Worm (Caenorhabditis elegans): Measurements from ENCODE around the gene B0496.1.

The B0496.1 gene

ce11 chrIV:7418818-7419217 is 27.3 kb upstream of the B0496.1 start, which contains the start of gene B0496.6:
Gene B0496.6, plus strand, starts transcription at chrIV:7419118.
- TF ChIP-seq tab-1 (GFP tag; IDR thresholded peaks at IDR 0.05) (no peak), T22C8.4 (GFP tag; IDR thresholded peaks at IDR 0.05) (no peak), ztf-23 (GFP tag; IDR thresholded peaks at IDR 0.05) (no peak), klf-2 (GFP tag; conservative IDR thresholded peaks at IDR 0.05) (no peak), ref-1 (GFP tag; conservative IDR thresholded peaks at IDR 0.05) (no peak), flt-1 (GFP tag; IDR thresholded peaks at IDR 0.05) (no peak), ztf-29 (GFP tag; IDR thresholded peaks at IDR 0.05) (no peak), med-1 (GFP tag; optimal IDR thresholded peaks at IDR 0.05; ENCODE audit: insufficient read depth) (no peak), cog-1 (tag; optimal IDR thresholded peaks at IDR 0.05) (no peak)

DNA sequence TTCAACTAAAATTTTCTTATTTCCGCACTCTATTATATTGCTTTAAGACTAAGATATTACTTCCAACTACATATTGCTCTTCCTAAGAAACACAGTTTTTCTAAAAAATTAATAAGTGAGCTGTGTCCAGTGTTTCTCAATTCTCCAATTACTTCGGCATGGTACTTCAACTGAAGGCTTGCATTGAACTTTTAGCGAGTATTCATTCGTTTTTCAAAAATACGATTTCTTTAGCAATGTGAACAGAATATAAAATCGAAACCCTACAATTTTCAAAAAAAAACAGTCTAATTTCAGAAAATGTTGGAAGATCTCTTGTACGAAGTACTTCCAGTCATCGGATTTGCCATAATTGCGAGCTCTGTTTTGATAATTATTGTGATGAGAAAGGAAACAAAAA is 25.2 kb upstream of the B0496.1 start, which contains the start of gene srtx-1:
TSS of gene srtx-1 (plus strand) at position 301 of the 400 bp plus-strand sequence.
- TF ChIP-seq cog-1 (tag; optimal IDR thresholded peaks at IDR 0.05) (no peak), med-1 (GFP tag; optimal IDR thresholded peaks at IDR 0.05; ENCODE audit: insufficient read depth) (no peak), ztf-29 (GFP tag; IDR thresholded peaks at IDR 0.05) (no peak), klf-2 (GFP tag; conservative IDR thresholded peaks at IDR 0.05) (no peak), ztf-23 (GFP tag; IDR thresholded peaks at IDR 0.05) (no peak), tab-1 (GFP tag; IDR thresholded peaks at IDR 0.05) (no peak)

DNA sequence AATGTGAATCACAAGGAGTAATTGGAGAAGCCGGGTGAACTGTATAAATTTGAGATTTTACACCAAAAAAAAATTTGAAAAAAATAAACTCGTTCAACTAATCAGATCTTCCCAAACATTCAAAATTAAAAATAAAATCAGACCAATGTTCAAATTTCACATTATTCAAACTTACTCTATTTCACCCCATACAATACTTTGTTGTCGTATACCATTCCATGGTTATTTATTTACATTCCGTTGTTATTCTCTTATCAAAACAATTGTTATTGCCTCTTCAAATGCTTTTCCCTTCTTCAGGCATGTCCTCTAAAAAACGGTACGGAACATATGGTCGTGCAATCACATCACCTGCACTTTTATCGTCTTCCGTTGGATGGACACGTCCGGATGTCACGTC is 21.9 kb upstream of the B0496.1 start, which contains the start of gene unc-82:
TSS of gene unc-82 (plus strand) at position 301 of the 400 bp plus-strand sequence.
- TF ChIP-seq T22C8.4 (GFP tag; IDR thresholded peaks at IDR 0.05) (no peak), ztf-23 (GFP tag; IDR thresholded peaks at IDR 0.05) (no peak), ref-1 (GFP tag; conservative IDR thresholded peaks at IDR 0.05) (no peak), klf-2 (GFP tag; conservative IDR thresholded peaks at IDR 0.05) (no peak), ztf-29 (GFP tag; IDR thresholded peaks at IDR 0.05) (no peak)

DNA sequence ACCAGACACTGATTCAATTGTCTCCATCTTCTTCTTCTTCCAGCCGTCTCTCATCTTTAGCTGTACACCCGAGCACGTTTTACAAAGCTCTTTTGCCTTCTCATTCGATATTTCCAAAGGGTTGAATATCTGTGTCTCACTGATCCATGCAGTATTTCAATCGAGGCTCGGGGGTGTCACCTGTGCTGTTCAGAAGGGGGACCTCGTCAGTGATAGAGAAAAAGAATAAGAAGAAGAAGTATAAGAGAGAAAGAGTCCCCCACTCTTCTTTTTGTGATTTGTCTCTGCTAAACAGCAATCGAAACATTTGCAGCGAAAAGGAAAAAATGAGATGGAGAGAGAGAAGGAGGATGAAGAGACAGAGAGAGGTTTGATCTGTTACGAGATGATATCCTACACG is 20.0 kb upstream of the B0496.1 start:
- TF ChIP-seq ztf-29 (GFP tag; IDR thresholded peaks at IDR 0.05), result no peak
- TF ChIP-seq flt-1 (GFP tag; IDR thresholded peaks at IDR 0.05), result no peak
- TF ChIP-seq T22C8.4 (GFP tag; IDR thresholded peaks at IDR 0.05), result no peak
- TF ChIP-seq ref-1 (GFP tag; conservative IDR thresholded peaks at IDR 0.05), result no peak

- TF ChIP-seq cog-1 (tag; optimal IDR thresholded peaks at IDR 0.05), result no peak
- no peak for TF ChIP-seq T22C8.4 (GFP tag; IDR thresholded peaks at IDR 0.05)
Observed at ce11 chrIV:7428347-7428746, 17.7 kb upstream of the B0496.1 start.

DNA sequence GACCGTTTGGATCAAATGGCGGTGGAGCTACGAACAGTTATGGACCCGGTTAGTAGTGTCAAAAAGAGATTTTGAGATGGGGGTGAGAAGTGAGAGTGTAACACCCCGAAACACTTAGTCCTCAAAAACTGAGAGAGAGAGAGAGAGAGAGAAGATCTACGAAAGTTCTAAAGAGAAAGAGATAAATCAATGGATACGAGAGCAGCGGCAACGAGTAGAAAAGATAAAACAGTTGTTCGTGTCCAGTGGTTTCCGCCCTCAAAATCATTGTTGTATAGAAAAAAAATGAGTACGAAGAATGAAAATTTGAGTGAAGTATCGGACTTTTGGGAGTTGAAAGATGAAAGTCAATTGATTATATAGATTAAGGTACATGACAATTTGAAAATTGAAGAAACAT is 17.1 kb upstream of the B0496.1 start:
- no peak for TF ChIP-seq ztf-29 (GFP tag; IDR thresholded peaks at IDR 0.05)
- no peak for TF ChIP-seq flt-1 (GFP tag; IDR thresholded peaks at IDR 0.05)
- TF ChIP-seq ztf-23 (GFP tag; IDR thresholded peaks at IDR 0.05), result no peak
- no peak for TF ChIP-seq klf-2 (GFP tag; conservative IDR thresholded peaks at IDR 0.05)
- no peak for TF ChIP-seq med-1 (GFP tag; optimal IDR thresholded peaks at IDR 0.05; ENCODE audit: insufficient read depth)
- TF ChIP-seq T22C8.4 (GFP tag; IDR thresholded peaks at IDR 0.05), result no peak
- TF ChIP-seq tab-1 (GFP tag; IDR thresholded peaks at IDR 0.05), result no peak
- no peak for TF ChIP-seq ref-1 (GFP tag; conservative IDR thresholded peaks at IDR 0.05)
- no peak for TF ChIP-seq cog-1 (tag; optimal IDR thresholded peaks at IDR 0.05)

DNA sequence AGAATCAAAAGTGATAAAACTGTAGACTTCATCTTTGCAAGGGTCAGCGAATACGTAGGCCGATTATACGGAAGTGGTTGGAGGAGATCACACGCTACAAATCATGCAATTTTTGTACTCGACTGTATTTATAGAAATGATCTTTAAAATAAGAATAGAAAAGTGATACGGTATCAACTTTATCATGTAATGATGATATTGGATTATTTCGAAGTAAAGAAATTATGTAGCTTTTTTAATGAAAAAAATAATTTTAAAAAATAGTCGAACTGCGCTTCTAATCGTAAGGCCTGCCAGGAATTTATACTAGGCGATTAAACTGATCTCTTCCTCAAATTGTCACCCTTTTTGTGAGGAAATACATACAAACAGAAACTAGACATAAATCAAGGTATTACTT is 12.2 kb upstream of the B0496.1 start, which contains the start of gene B0496.11:
TSS of gene B0496.11 (minus strand) at position 101 of the 400 bp plus-strand sequence.
- no peak for TF ChIP-seq flt-1 (GFP tag; IDR thresholded peaks at IDR 0.05)
- no peak for TF ChIP-seq cog-1 (tag; optimal IDR thresholded peaks at IDR 0.05)
- TF ChIP-seq med-1 (GFP tag; optimal IDR thresholded peaks at IDR 0.05; ENCODE audit: insufficient read depth), result no peak
- TF ChIP-seq tab-1 (GFP tag; IDR thresholded peaks at IDR 0.05), result no peak
- no peak for TF ChIP-seq klf-2 (GFP tag; conservative IDR thresholded peaks at IDR 0.05)
- TF ChIP-seq T22C8.4 (GFP tag; IDR thresholded peaks at IDR 0.05), result no peak

DNA sequence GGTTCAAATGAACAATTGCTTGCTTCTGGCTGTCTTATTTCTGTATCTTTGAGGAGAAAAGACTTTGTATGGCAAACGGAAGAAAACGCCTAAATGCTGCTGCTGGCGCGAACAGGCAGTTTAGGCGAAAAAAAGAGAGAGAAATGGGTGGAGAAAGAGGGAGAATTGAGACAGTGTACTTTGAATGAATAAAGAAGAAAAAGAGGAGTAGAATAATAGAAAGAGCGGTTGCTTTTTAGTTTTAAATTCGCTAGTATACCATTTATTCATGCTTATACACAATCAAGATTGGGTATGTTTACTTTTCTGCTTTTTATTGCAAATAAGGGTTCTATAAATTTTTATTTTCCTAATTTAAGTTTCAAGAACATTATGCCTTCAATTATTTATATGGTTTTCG is 6.7 kb upstream of the B0496.1 start:
- TF ChIP-seq tab-1 (GFP tag; IDR thresholded peaks at IDR 0.05), result no peak
- TF ChIP-seq flt-1 (GFP tag; IDR thresholded peaks at IDR 0.05), result no peak
- no peak for TF ChIP-seq ref-1 (GFP tag; conservative IDR thresholded peaks at IDR 0.05)
- TF ChIP-seq cog-1 (tag; optimal IDR thresholded peaks at IDR 0.05), result no peak
- TF ChIP-seq ztf-29 (GFP tag; IDR thresholded peaks at IDR 0.05), result no peak
- TF ChIP-seq klf-2 (GFP tag; conservative IDR thresholded peaks at IDR 0.05), result no peak
- no peak for TF ChIP-seq ztf-23 (GFP tag; IDR thresholded peaks at IDR 0.05)
- no peak for TF ChIP-seq T22C8.4 (GFP tag; IDR thresholded peaks at IDR 0.05)
- TF ChIP-seq med-1 (GFP tag; optimal IDR thresholded peaks at IDR 0.05; ENCODE audit: insufficient read depth), result no peak

DNA sequence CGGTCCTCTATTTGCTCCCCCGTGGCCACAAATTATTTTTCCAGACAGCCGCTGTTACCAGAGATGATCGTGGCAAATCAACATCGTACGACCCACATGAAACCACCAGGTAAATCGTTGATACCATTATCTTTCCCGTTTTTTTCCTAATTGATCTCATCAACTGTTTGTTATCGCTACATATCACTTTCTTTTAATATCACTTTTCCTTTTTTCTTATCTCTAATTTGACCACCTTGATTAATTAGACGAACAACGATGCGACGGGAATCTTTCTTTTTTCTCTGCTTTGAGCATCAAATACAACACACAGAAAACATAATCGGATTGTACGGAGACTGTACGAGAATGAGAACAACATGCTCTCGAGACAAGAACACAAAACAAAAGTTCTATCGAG is 5.9 kb upstream of the B0496.1 start:
- no peak for TF ChIP-seq T22C8.4 (GFP tag; IDR thresholded peaks at IDR 0.05)
- TF ChIP-seq klf-2 (GFP tag; conservative IDR thresholded peaks at IDR 0.05), result no peak
- no peak for TF ChIP-seq med-1 (GFP tag; optimal IDR thresholded peaks at IDR 0.05; ENCODE audit: insufficient read depth)
- TF ChIP-seq tab-1 (GFP tag; IDR thresholded peaks at IDR 0.05), result no peak
- no peak for TF ChIP-seq ztf-23 (GFP tag; IDR thresholded peaks at IDR 0.05)
- TF ChIP-seq ref-1 (GFP tag; conservative IDR thresholded peaks at IDR 0.05), result no peak
- no peak for TF ChIP-seq cog-1 (tag; optimal IDR thresholded peaks at IDR 0.05)
- TF ChIP-seq ztf-29 (GFP tag; IDR thresholded peaks at IDR 0.05), result no peak
- TF ChIP-seq flt-1 (GFP tag; IDR thresholded peaks at IDR 0.05), result no peak

DNA sequence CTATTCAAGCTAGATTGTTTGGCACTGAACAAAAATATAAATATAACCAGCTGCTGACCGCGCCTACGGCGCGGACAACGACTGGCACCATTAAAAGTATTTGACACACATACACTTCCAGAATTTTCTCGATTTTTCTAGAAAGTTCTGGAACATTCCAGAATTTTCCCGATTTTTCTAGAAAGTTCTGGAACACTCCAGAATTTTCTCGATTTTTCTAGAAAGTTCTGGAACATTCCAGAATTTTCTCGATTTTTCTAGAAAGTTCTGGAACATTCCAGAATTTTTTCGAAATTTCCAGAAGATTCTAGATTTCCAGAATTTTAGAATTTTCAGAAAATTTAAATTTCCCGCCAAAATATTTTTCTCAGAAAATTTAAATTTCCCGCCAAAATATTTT is 5.1 kb upstream of the B0496.1 start:
- 0 out of 2 replicates have a peak, but pooled peaks have one; percentile 37 for TF ChIP-seq flt-1 (GFP tag; IDR thresholded peaks at IDR 0.05)

- no peak for TF ChIP-seq ref-1 (GFP tag; conservative IDR thresholded peaks at IDR 0.05)
- no peak for TF ChIP-seq ztf-23 (GFP tag; IDR thresholded peaks at IDR 0.05)
- no peak for TF ChIP-seq klf-2 (GFP tag; conservative IDR thresholded peaks at IDR 0.05)
- TF ChIP-seq flt-1 (GFP tag; IDR thresholded peaks at IDR 0.05), result no peak
- TF ChIP-seq ztf-29 (GFP tag; IDR thresholded peaks at IDR 0.05), result no peak
- no peak for TF ChIP-seq med-1 (GFP tag; optimal IDR thresholded peaks at IDR 0.05; ENCODE audit: insufficient read depth)
- TF ChIP-seq tab-1 (GFP tag; IDR thresholded peaks at IDR 0.05), result no peak
- TF ChIP-seq T22C8.4 (GFP tag; IDR thresholded peaks at IDR 0.05), result no peak
- TF ChIP-seq cog-1 (tag; optimal IDR thresholded peaks at IDR 0.05), result no peak
Observed at ce11 chrIV:7445236-7445635, 859 bp upstream of the B0496.1 start, which contains the start of gene valv-1. Gene valv-1, minus strand, starts transcription at chrIV:7445336.

Data from whole organism, midembryonic.